Worm (Caenorhabditis elegans) whole organism, L1 larva: ENCODE measurements around the gene spp-28.

Experiments
- F16B12.6 ChIP-seq: fragments of 150-350 bp; optimal IDR thresholded peaks from 2 replicates; lab custom pipeline; 2014; ENCODE audit warnings: missing biosample characterization, missing genetic modification characterization
- blmp-1 ChIP-seq: fragments of 150-350 bp; optimal IDR thresholded peaks from 2 replicates; lab custom pipeline; 2014; ENCODE audit warnings: missing biosample characterization, missing genetic modification characterization
- rnt-1 ChIP-seq: sonication (generic microtip); optimal IDR thresholded peaks from 2 replicates; lab custom pipeline; 2016; ENCODE audit warnings: mild to moderate bottlenecking, missing genetic modification characterization, moderate library complexity, missing compliant biosample characterization
- sup-37 ChIP-seq: fragments of 200-800 bp; sonication (Bioruptor generic); optimal IDR thresholded peaks from 2 replicates; lab custom pipeline; 2018; ENCODE audit warnings: mild to moderate bottlenecking, missing genetic modification characterization, missing compliant biosample characterization
- unc-30 ChIP-seq: sonication (generic microtip); optimal IDR thresholded peaks from 2 replicates; lab custom pipeline; 2017; ENCODE audit warnings: missing biosample characterization, missing genetic modification characterization

DNA sequence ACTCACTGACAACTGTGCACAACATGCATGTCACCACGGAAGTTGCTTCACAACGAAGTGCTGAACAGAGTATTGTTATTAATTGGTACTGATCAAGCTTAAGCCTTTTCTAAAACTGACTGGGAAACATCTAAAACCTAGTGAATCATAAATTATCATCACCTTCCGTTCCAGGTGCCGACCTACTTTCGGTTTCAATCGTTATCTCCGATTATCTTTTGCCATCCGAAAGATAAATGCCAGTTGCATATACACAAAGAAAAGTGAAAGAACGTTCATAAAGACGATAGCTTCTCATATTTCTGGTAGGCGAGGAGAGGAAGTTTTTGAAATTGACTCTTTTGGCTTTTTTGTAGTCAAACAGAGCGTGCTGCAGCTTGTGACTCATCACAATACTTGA, 539 bp downstream of the spp-28 start:
- TF ChIP-seq F16B12.6 (tag; lab: Kevin White, UChicago) (no peak), unc-30 (tag; lab: Kevin White, UChicago) (no peak), rnt-1 (tag; lab: Kevin White, UChicago) (no peak), blmp-1 (tag; lab: Kevin White, UChicago) (peak; percentile 98), sup-37 (GFP tag; lab: Kevin White, UChicago) (no peak)
